Fruit fly (Drosophila melanogaster): ENCODE data around the gene CG6333.

- TF ChIP-seq ind (GFP tag; optimal IDR thresholded peaks at IDR 0.05), result no peak
- TF ChIP-seq CG11696 (GFP tag; IDR thresholded peaks at IDR 0.05), result no peak
- TF ChIP-seq CG7357 (GFP tag; IDR thresholded peaks at IDR 0.05), result no peak
- no peak for TF ChIP-seq Atf3 (GFP tag; optimal IDR thresholded peaks at IDR 0.05)
- TF ChIP-seq chm (GFP tag; IDR thresholded peaks at IDR 0.05), result no peak
- TF ChIP-seq ftz-f1 (GFP tag; optimal IDR thresholded peaks at IDR 0.05), result no peak
- no peak for TF ChIP-seq CG12769 (tag; optimal IDR thresholded peaks at IDR 0.05)
Observed at dm6 chr3L:17491646-17492045, 5.6 kb upstream of the CG6333 start.

Data from whole organism, embryonic.